Fruit fly (Drosophila melanogaster): ENCODE measurements around the gene Qsox3.

DNA sequence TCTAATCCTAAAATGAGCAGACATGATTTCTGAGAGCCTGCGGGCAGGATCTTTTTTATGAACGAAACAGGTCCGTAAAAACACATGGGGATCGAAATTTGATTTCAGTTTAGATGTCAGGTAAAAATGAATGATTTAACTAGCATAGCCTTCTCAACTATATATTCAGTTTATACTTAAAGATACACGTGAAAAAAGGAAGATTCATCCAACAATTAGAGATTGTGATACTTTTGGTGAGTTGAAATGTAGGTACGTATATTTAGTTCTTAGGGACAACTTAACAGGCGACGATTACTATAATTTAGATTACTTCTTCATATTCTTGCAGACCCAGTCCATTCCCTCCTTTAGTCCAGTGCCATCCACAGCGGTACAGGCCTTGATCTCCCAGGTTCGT lies 26.2 kb upstream of the Qsox3 start, which contains the start of gene CG17819:
- TF ChIP-seq foxo (GFP tag; optimal IDR thresholded peaks at IDR 0.05): no peak
- TF ChIP-seq CrebA (GFP tag; optimal IDR thresholded peaks at IDR 0.05; ENCODE audit: borderline replicate concordance): no peak
- TF ChIP-seq Vsx2 (GFP tag; optimal IDR thresholded peaks at IDR 0.05; ENCODE audit: partially characterized antibody): no peak
- no peak for TF ChIP-seq HLH106 (tag; optimal IDR thresholded peaks at IDR 0.05)
- TF ChIP-seq OdsH (GFP tag; optimal IDR thresholded peaks at IDR 0.05): no peak
- no peak for TF ChIP-seq Hnf4 (GFP tag; optimal IDR thresholded peaks at IDR 0.05)
- TF ChIP-seq lola (GFP tag; optimal IDR thresholded peaks at IDR 0.05): no peak
